Fruit fly (Drosophila melanogaster) whole organism, embryonic: ENCODE results near the gene CG34432.

Experiments
- Atf-2 ChIP-seq: fragments of 200-800 bp; sonication (Bioruptor generic); optimal IDR thresholded peaks from 2 replicates; lab custom pipeline; 2016; ENCODE audit warnings: missing biosample characterization, missing genetic modification characterization
- BEAF-32 ChIP-seq: fragments of 200-800 bp; sonication (Bioruptor generic); optimal IDR thresholded peaks from 3 replicates; lab custom pipeline; 2017; ENCODE audit warnings: missing biosample characterization, missing genetic modification characterization, mild to moderate bottlenecking, moderate library complexity, missing genetic modification reagents
- Bgb ChIP-seq: fragments of 200-800 bp; sonication (Bioruptor generic); IDR thresholded peaks from 2 replicates; pipeline ENCODE4 v1.3.6; 2022; ENCODE audit warnings: missing biosample characterization, missing genetic modification characterization; ENCODE audit not compliant: partially characterized antibody
- CG12155 ChIP-seq: fragments of 200-800 bp; sonication (Bioruptor generic); optimal IDR thresholded peaks from 3 replicates; lab custom pipeline; 2016; ENCODE audit warnings: missing biosample characterization, missing genetic modification characterization
- CG14050 ChIP-seq: fragments of 200-800 bp; sonication (Bioruptor generic); IDR thresholded peaks from 3 replicates; pipeline ENCODE4 v1.3.6; 2022; ENCODE audit warnings: missing biosample characterization, missing genetic modification characterization
- CG15269 ChIP-seq: fragments of 200-800 bp; sonication (Bioruptor generic); optimal IDR thresholded peaks from 2 replicates; lab custom pipeline; 2018; ENCODE audit warnings: missing biosample characterization, mild to moderate bottlenecking, missing genetic modification characterization, moderate library complexity
- CG1529 ChIP-seq: fragments of 200-800 bp; sonication (Bioruptor generic); optimal IDR thresholded peaks from 3 replicates; lab custom pipeline; 2018; ENCODE audit warnings: missing biosample characterization, missing genetic modification characterization
- CG1832 ChIP-seq: fragments of 200-800 bp; sonication (Bioruptor generic); optimal IDR thresholded peaks from 2 replicates; lab custom pipeline; 2017; ENCODE audit warnings: missing biosample characterization, mild to moderate bottlenecking, missing genetic modification characterization, inconsistent platforms
- CG18764 ChIP-seq: fragments of 200-800 bp; sonication (Bioruptor generic); optimal IDR thresholded peaks from 3 replicates; lab custom pipeline; 2016; ENCODE audit warnings: missing biosample characterization, missing genetic modification characterization
- CG2712 ChIP-seq: fragments of 200-800 bp; optimal IDR thresholded peaks from 3 replicates; lab custom pipeline; 2019; ENCODE audit warnings: missing biosample characterization, mild to moderate bottlenecking, missing genetic modification characterization, moderate library complexity
- CG30020 ChIP-seq: fragments of 200-800 bp; optimal IDR thresholded peaks from 2 replicates; lab custom pipeline; 2019; ENCODE audit warnings: missing biosample characterization, mild to moderate bottlenecking, missing genetic modification characterization, moderate library complexity
- CG31224 ChIP-seq: fragments of 200-800 bp; sonication (Bioruptor generic); IDR thresholded peaks from 2 replicates; pipeline ENCODE4 v1.3.6; 2022; ENCODE audit warnings: missing biosample characterization, missing genetic modification characterization
- CG31365 ChIP-seq: fragments of 200-800 bp; sonication (Bioruptor generic); optimal IDR thresholded peaks from 2 replicates; lab custom pipeline; 2018; ENCODE audit warnings: missing biosample characterization, mild to moderate bottlenecking, missing genetic modification characterization
- CG31388 ChIP-seq: fragments of 200-800 bp; sonication (Bioruptor generic); optimal IDR thresholded peaks from 2 replicates; lab custom pipeline; 2016; ENCODE audit warnings: missing biosample characterization, missing genetic modification characterization
- CG34422 ChIP-seq: fragments of 200-800 bp; sonication (Bioruptor generic); IDR thresholded peaks from 3 replicates; pipeline ENCODE4 v1.3.6; 2022; ENCODE audit warnings: missing biosample characterization, missing genetic modification characterization
- CG4328 ChIP-seq: fragments of 200-800 bp; sonication (Bioruptor generic); optimal IDR thresholded peaks from 3 replicates; lab custom pipeline; 2017; ENCODE audit warnings: missing biosample characterization, missing genetic modification reagents, missing genetic modification characterization
- CG5180 ChIP-seq: fragments of 200-800 bp; sonication (Bioruptor generic); optimal IDR thresholded peaks from 3 replicates; lab custom pipeline; 2017; ENCODE audit warnings: missing biosample characterization, missing genetic modification characterization, mild to moderate bottlenecking, moderate library complexity, missing genetic modification reagents
- CG6175 ChIP-seq: fragments of 200-800 bp; sonication (Bioruptor generic); IDR thresholded peaks from 3 replicates; pipeline ENCODE4 v1.3.6; 2022; ENCODE audit warnings: missing biosample characterization, missing genetic modification characterization
- CG7963 ChIP-seq: fragments of 200-800 bp; sonication (Bioruptor generic); IDR thresholded peaks from 3 replicates; pipeline ENCODE4 v1.3.6; 2022; ENCODE audit warnings: missing biosample characterization, missing genetic modification characterization; ENCODE audit not compliant: partially characterized antibody
- Camta ChIP-seq: fragments of 200-800 bp; sonication (Bioruptor generic); optimal IDR thresholded peaks from 2 replicates; lab custom pipeline; 2016; ENCODE audit warnings: missing biosample characterization, missing genetic modification characterization
- D ChIP-seq, 2 experiments: fragments of 200-800 bp in 1 of 2; fragments of >200 bp in 1 of 2; sonication (Bioruptor generic) in 1 of 2; optimal IDR thresholded peaks; 2 replicates in 1 of 2; 3 replicates in 1 of 2; lab custom pipeline; 2017; ENCODE audit warnings: mild to moderate bottlenecking in 1 of 2, missing biosample characterization in 1 of 2, missing genetic modification characterization in 1 of 2, missing genetic modification reagents in 1 of 2
- Dip3 ChIP-seq: fragments of 200-800 bp; sonication (Bioruptor generic); optimal IDR thresholded peaks from 3 replicates; lab custom pipeline; 2016; ENCODE audit warnings: missing biosample characterization, missing genetic modification characterization
- E2f2 ChIP-seq: fragments of 200-800 bp; sonication (Bioruptor generic); IDR thresholded peaks from 2 replicates; pipeline ENCODE4 v1.3.6; 2022; ENCODE audit warnings: missing biosample characterization, missing genetic modification characterization
- GATAe ChIP-seq: fragments of 200-800 bp; sonication (Bioruptor generic); conservative IDR thresholded peaks from 2 replicates; pipeline ENCODE4 v1.3.6; 2022; ENCODE audit warnings: missing biosample characterization, missing genetic modification characterization
- Hmx ChIP-seq: fragments of 200-800 bp; sonication (Bioruptor generic); optimal IDR thresholded peaks from 2 replicates; lab custom pipeline; 2016; ENCODE audit warnings: missing biosample characterization, missing genetic modification characterization
- Hr3 ChIP-seq: fragments of 200-800 bp; sonication (Bioruptor generic); optimal IDR thresholded peaks from 3 replicates; lab custom pipeline; 2016; ENCODE audit warnings: missing biosample characterization, missing genetic modification characterization
- Hr78 ChIP-seq, 2 experiments: fragments of 200-800 bp in 1 of 2; fragments of >200 bp in 1 of 2; sonication (Bioruptor generic) in 1 of 2; optimal IDR thresholded peaks; 2 replicates each; lab custom pipeline; 2017 to 2019; ENCODE audit warnings: missing biosample characterization in 2 of 2, missing genetic modification characterization in 2 of 2, mild to moderate bottlenecking in 1 of 2, moderate library complexity in 1 of 2
- Jarid2 ChIP-seq: fragments of 200-800 bp; sonication (Bioruptor generic); optimal IDR thresholded peaks from 3 replicates; lab custom pipeline; 2017; ENCODE audit warnings: mild to moderate bottlenecking, missing biosample characterization, missing genetic modification reagents, missing genetic modification characterization
- Mrtf ChIP-seq: fragments of 200-800 bp; sonication (Bioruptor generic); IDR thresholded peaks from 3 replicates; pipeline ENCODE4 v1.3.6; 2022; ENCODE audit warnings: missing biosample characterization, missing genetic modification characterization
- PHDP ChIP-seq: fragments of 200-800 bp; sonication (Bioruptor generic); optimal IDR thresholded peaks from 3 replicates; lab custom pipeline; 2018; ENCODE audit warnings: missing biosample characterization, mild to moderate bottlenecking, missing genetic modification characterization, moderate library complexity
- Scr ChIP-seq: fragments of 200-800 bp; sonication (Bioruptor generic); IDR thresholded peaks from 2 replicates; pipeline ENCODE4 v1.3.6; 2022; ENCODE audit warnings: missing biosample characterization, missing genetic modification characterization; ENCODE audit not compliant: partially characterized antibody
- bab2 ChIP-seq: fragments of 200-800 bp; sonication (Bioruptor generic); optimal IDR thresholded peaks from 2 replicates; lab custom pipeline; 2016; ENCODE audit warnings: missing biosample characterization, missing genetic modification characterization
- corto ChIP-seq: fragments of 200-800 bp; sonication (Bioruptor generic); optimal IDR thresholded peaks from 2 replicates; lab custom pipeline; 2016; ENCODE audit warnings: missing biosample characterization, mild to moderate bottlenecking, missing genetic modification characterization, moderate library complexity
- disco-r ChIP-seq: fragments of 200-800 bp; sonication (Bioruptor generic); optimal IDR thresholded peaks from 2 replicates; lab custom pipeline; 2016; ENCODE audit warnings: missing biosample characterization, missing genetic modification characterization
- fd102C ChIP-seq: fragments of 200-800 bp; sonication (Bioruptor generic); optimal IDR thresholded peaks from 2 replicates; lab custom pipeline; 2018; ENCODE audit warnings: missing biosample characterization, mild to moderate bottlenecking, missing genetic modification characterization, moderate library complexity
- ham ChIP-seq: fragments of 200-800 bp; sonication (Bioruptor generic); IDR thresholded peaks from 2 replicates; pipeline ENCODE4 v1.3.6; 2022; ENCODE audit warnings: missing biosample characterization, missing genetic modification characterization
- jumu ChIP-seq: fragments of 200-800 bp; sonication (Bioruptor generic); optimal IDR thresholded peaks from 3 replicates; lab custom pipeline; 2016; ENCODE audit warnings: missing biosample characterization, missing genetic modification characterization
- luna ChIP-seq: fragments of 200-800 bp; sonication (Bioruptor generic); optimal IDR thresholded peaks from 2 replicates; lab custom pipeline; 2016; ENCODE audit warnings: missing biosample characterization, missing genetic modification characterization
- pnt ChIP-seq: fragments of 200-800 bp; sonication (Bioruptor generic); optimal IDR thresholded peaks from 3 replicates; lab custom pipeline; 2016; ENCODE audit warnings: missing biosample characterization, missing genetic modification characterization
- pzg ChIP-seq: fragments of 200-800 bp; sonication (Bioruptor generic); optimal IDR thresholded peaks from 3 replicates; lab custom pipeline; 2018; ENCODE audit warnings: missing biosample characterization, mild to moderate bottlenecking, missing genetic modification characterization, moderate library complexity
- salm ChIP-seq: fragments of 200-800 bp; sonication (Bioruptor generic); optimal IDR thresholded peaks from 2 replicates; lab custom pipeline; 2018; ENCODE audit warnings: missing biosample characterization, mild to moderate bottlenecking, missing genetic modification characterization
- sd ChIP-seq: fragments of 200-800 bp; sonication (Bioruptor generic); optimal IDR thresholded peaks from 3 replicates; lab custom pipeline; 2018; ENCODE audit warnings: missing biosample characterization, mild to moderate bottlenecking, missing genetic modification characterization, moderate library complexity
- sens ChIP-seq: fragments of 200-800 bp; sonication (Bioruptor generic); peaks from one replicate; lab custom pipeline; 2016; ENCODE audit warnings: missing biosample characterization, missing genetic modification characterization
- slp2 ChIP-seq: fragments of 200-800 bp; sonication (Bioruptor generic); optimal IDR thresholded peaks from 2 replicates; lab custom pipeline; 2016; ENCODE audit warnings: missing biosample characterization, missing genetic modification characterization
- tin ChIP-seq: fragments of 200-800 bp; sonication (Bioruptor generic); optimal IDR thresholded peaks from 3 replicates; lab custom pipeline; 2016; ENCODE audit warnings: missing biosample characterization, missing genetic modification characterization
- toy ChIP-seq: fragments of 200-800 bp; sonication (Bioruptor generic); IDR thresholded peaks from 2 replicates; pipeline ENCODE4 v1.3.6; 2022; ENCODE audit warnings: missing biosample characterization, missing genetic modification characterization
- twi ChIP-seq: fragments of 200-800 bp; optimal IDR thresholded peaks from 2 replicates; lab custom pipeline; 2019; ENCODE audit warnings: missing biosample characterization, mild to moderate bottlenecking, missing genetic modification characterization, moderate library complexity
- vfl ChIP-seq: fragments of 200-800 bp; sonication (Bioruptor generic); optimal IDR thresholded peaks from 2 replicates; lab custom pipeline; 2016; ENCODE audit warnings: missing biosample characterization, missing genetic modification characterization

Gene CG34432

dm6 chr3R:30600154-30601009 lies 48.6 kb upstream of the CG34432 start (continued):
- peak; percentile 87 for TF ChIP-seq salm (tag; lab: Kevin White, UChicago)
- peak; percentile 93 for TF ChIP-seq CG2712 (tag; lab: Kevin White, UChicago)
- TF ChIP-seq CG31224 (GFP tag; lab: Robert Waterston, UW) = peak; percentile 81
- TF ChIP-seq CG6175 (GFP tag; lab: Robert Waterston, UW) = peak; percentile 86
- TF ChIP-seq bab2 (GFP tag; lab: Kevin White, UChicago) = peak; percentile 58
- peak; percentile 82 for TF ChIP-seq slp2 (GFP tag; lab: Kevin White, UChicago)
- TF ChIP-seq CG15269 (tag; lab: Kevin White, UChicago) = peak; percentile 90
- TF ChIP-seq CG4328 (GFP tag; lab: Kevin White, UChicago) = peak; percentile 81
- peak; percentile 78 for TF ChIP-seq Atf-2 (GFP tag; lab: Kevin White, UChicago)
- TF ChIP-seq corto (GFP tag; lab: Kevin White, UChicago) = peak; percentile 79
- peak; percentile 83 for TF ChIP-seq CG12155
- peak; percentile 93 for TF ChIP-seq CG14050
- peak; percentile 59; the same call in 1 of the 2 replicates for TF ChIP-seq GATAe (GFP tag; lab: Robert Waterston, UW)
- peak; percentile 88 for TF ChIP-seq CG31388 (GFP tag; lab: Kevin White, UChicago)
- TF ChIP-seq CG30020 (tag; lab: Kevin White, UChicago) = no peak
- peak; percentile 86 for TF ChIP-seq Hr3 (GFP tag; lab: Kevin White, UChicago)
- no peak for TF ChIP-seq CG7963 (GFP tag; lab: Robert Waterston, UW)
- peak; percentile 76 for TF ChIP-seq disco-r
- peak; percentile 80 for TF ChIP-seq CG1529 (GFP tag; lab: Kevin White, UChicago)
- peak; percentile 26 for TF ChIP-seq BEAF-32 (GFP tag; lab: Kevin White, UChicago)
- no peak for TF ChIP-seq D (optimal IDR thresholded peaks at IDR 0.05; lab: Kevin White, UChicago)
- peak; percentile 88 for TF ChIP-seq D (GFP tag; optimal IDR thresholded peaks at IDR 0.05; lab: Kevin White, UChicago)
- TF ChIP-seq vfl (GFP tag; lab: Kevin White, UChicago) = peak; percentile 78
- TF ChIP-seq CG34422 = peak; percentile 96
- TF ChIP-seq E2f2 (GFP tag; lab: Robert Waterston, UW) = peak; percentile 78
- TF ChIP-seq Camta (GFP tag; lab: Kevin White, UChicago) = peak; percentile 87
- TF ChIP-seq Hr78 (GFP tag; optimal IDR thresholded peaks at IDR 0.05; lab: Kevin White, UChicago) = peak in 1 of 2 experiments; percentile 55
- peak; percentile 79 for TF ChIP-seq Hmx (GFP tag; lab: Kevin White, UChicago)
- TF ChIP-seq PHDP (tag; lab: Kevin White, UChicago) = peak; percentile 92
- peak; percentile 77 for TF ChIP-seq jumu
- peak; percentile 70 for TF ChIP-seq twi (tag; lab: Kevin White, UChicago)
- TF ChIP-seq Mrtf (GFP tag; lab: Robert Waterston, UW) = peak; percentile 87
- peak; percentile 2 for TF ChIP-seq pzg
- TF ChIP-seq pnt (GFP tag; lab: Kevin White, UChicago) = peak; percentile 69
- no peak for TF ChIP-seq Bgb (GFP tag; lab: Robert Waterston, UW)
- TF ChIP-seq CG1832 = no peak
- TF ChIP-seq CG31365 = peak; percentile 63
- TF ChIP-seq CG5180 (GFP tag; lab: Kevin White, UChicago) = peak; percentile 70
- peak; percentile 88 for TF ChIP-seq CG18764 (GFP tag; lab: Kevin White, UChicago)
- TF ChIP-seq Jarid2 (GFP tag; lab: Kevin White, UChicago) = peak; percentile 58
- TF ChIP-seq Scr (GFP tag; lab: Robert Waterston, UW) = 0 out of 2 replicates have a peak, but pooled peaks have one; percentile 29
- peak; percentile 67; the same call in 1 of the 2 replicates for TF ChIP-seq ham
- peak; percentile 56 for TF ChIP-seq fd102C (GFP tag; lab: Kevin White, UChicago)
- peak; percentile 62 for TF ChIP-seq luna (GFP tag; lab: Kevin White, UChicago)
- peak; percentile 87 for TF ChIP-seq toy
- TF ChIP-seq sens (GFP tag; lab: Kevin White, UChicago) = peak; percentile 98
- peak; percentile 90 for TF ChIP-seq Dip3
- TF ChIP-seq sd (tag; lab: Kevin White, UChicago) = peak; percentile 90
- peak; percentile 91 for TF ChIP-seq tin
